Worm (Caenorhabditis elegans): ENCODE measurements around the gene ZC168.2.

The ZC168.2 gene

DNA sequence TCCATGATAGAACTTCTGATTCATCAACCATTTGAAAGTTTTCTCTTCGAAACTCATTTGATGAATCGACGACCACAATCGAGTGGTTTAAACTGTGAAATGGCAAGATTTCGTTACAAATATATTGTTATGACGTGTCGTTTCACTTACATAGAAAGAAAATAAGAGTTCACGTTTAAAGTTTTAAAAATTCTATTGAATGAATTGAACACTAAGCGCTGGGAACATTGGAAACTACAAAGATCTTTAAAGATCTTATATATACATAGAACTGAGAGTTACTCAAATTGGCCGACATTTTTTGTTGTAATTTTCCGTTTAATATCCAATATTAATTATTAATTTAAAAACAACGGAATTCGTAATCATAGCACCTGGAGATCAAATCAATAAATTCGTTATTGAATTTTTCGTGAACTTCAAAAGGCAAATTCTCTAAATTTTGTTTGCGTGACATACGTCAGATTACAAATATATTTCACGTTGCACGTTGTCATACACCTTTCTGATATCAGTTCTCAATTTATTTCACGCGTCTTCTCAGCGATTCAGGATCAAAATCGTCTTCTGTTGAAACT is 29.9 kb downstream of the ZC168.2 start, which contains the start of the genes T25B9.4 and T25B9.6:
TSS of gene T25B9.4 (minus strand) at position 101 of the 578 bp plus-strand sequence.
TSS of gene T25B9.6 (plus strand) at position 528 of the 578 bp plus-strand sequence.
- TF ChIP-seq ref-1 (GFP tag; conservative IDR thresholded peaks at IDR 0.05) (no peak), tab-1 (GFP tag; IDR thresholded peaks at IDR 0.05) (no peak), cog-1 (tag; optimal IDR thresholded peaks at IDR 0.05) (no peak), ztf-29 (GFP tag; IDR thresholded peaks at IDR 0.05) (no peak), flt-1 (GFP tag; IDR thresholded peaks at IDR 0.05) (no peak), klf-2 (GFP tag; conservative IDR thresholded peaks at IDR 0.05) (no peak), med-1 (GFP tag; optimal IDR thresholded peaks at IDR 0.05; ENCODE audit: insufficient read depth) (no peak), ztf-23 (GFP tag; IDR thresholded peaks at IDR 0.05) (no peak)

DNA sequence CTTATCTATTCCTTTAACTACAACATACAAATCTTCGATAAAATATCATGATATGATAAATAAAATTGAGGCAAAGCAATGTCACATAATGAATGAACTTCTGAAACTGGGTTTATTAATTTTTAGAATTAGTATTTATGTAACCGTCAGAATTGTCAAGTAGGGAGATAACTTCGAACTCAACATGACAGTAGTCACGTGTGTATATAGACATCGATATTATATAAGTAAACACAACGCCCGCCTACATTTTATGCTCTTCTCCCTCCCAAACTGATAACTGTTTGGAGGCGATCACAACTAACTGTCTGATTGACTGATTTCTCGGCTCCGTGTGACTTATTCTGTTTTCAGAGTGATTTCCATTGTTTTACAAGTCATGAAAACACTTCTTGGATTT is 33.5 kb downstream of the ZC168.2 start, which contains the start of gene ugt-54:
TSS of gene ugt-54 (plus strand) at position 355 of the 400 bp plus-strand sequence.
- TF ChIP-seq ztf-23 (GFP tag; IDR thresholded peaks at IDR 0.05), result no peak
- no peak for TF ChIP-seq cog-1 (tag; optimal IDR thresholded peaks at IDR 0.05)
- TF ChIP-seq flt-1 (GFP tag; IDR thresholded peaks at IDR 0.05), result no peak
- TF ChIP-seq tab-1 (GFP tag; IDR thresholded peaks at IDR 0.05), result no peak
- TF ChIP-seq klf-2 (GFP tag; conservative IDR thresholded peaks at IDR 0.05), result no peak
- TF ChIP-seq T22C8.4 (GFP tag; IDR thresholded peaks at IDR 0.05), result no peak
- TF ChIP-seq ref-1 (GFP tag; conservative IDR thresholded peaks at IDR 0.05), result no peak
- no peak for TF ChIP-seq ztf-29 (GFP tag; IDR thresholded peaks at IDR 0.05)
- TF ChIP-seq med-1 (GFP tag; optimal IDR thresholded peaks at IDR 0.05; ENCODE audit: insufficient read depth), result no peak

DNA sequence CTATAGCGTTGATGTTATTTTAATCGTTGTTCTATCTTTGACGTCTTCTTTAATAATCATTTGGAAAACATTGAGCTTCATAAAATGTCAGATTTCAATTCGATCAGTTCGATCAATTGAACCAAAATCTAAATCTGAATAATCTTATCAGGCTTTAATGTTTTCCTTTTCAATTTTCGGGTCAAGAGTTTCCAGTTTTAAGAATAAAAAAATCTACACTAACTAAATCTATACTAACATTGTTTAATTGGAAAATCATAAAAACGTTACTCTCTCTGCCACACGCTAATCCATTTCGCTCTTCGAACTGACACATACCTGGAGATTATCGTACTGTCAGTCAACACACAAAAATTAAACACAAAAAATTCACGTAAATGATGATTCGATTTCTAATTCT is 36.4 kb downstream of the ZC168.2 start, which contains the start of gene T25B9.11:
TSS of gene T25B9.11 (plus strand) at position 301 of the 400 bp plus-strand sequence.
- TF ChIP-seq T22C8.4 (GFP tag; IDR thresholded peaks at IDR 0.05) (no peak), ztf-29 (GFP tag; IDR thresholded peaks at IDR 0.05) (no peak), tab-1 (GFP tag; IDR thresholded peaks at IDR 0.05) (no peak)

DNA sequence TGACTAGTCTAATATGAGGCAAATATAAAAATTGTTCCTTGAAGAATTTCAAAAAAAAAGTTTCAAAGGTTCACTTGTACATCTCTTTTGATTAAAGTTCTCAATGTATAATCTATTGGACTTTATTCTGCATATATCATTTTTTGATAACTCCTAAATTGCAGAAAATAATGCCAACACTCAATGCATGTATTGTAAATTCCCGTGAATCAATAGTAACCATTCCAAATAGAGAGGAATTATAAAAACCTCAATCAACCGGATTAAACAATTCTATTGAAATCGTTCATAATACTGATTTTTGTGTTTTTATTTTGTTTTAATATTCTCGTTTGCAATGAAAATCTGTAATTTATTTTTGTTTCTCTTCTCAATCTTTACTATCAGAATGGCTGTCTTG is 37.2 kb downstream of the ZC168.2 start, which contains the start of gene T25B9.12:
TSS of gene T25B9.12 (plus strand) at position 301 of the 400 bp plus-strand sequence.
- no peak for TF ChIP-seq ztf-29 (GFP tag; IDR thresholded peaks at IDR 0.05)
- TF ChIP-seq tab-1 (GFP tag; IDR thresholded peaks at IDR 0.05), result no peak
- TF ChIP-seq cog-1 (tag; optimal IDR thresholded peaks at IDR 0.05), result no peak
- TF ChIP-seq T22C8.4 (GFP tag; IDR thresholded peaks at IDR 0.05), result no peak

DNA sequence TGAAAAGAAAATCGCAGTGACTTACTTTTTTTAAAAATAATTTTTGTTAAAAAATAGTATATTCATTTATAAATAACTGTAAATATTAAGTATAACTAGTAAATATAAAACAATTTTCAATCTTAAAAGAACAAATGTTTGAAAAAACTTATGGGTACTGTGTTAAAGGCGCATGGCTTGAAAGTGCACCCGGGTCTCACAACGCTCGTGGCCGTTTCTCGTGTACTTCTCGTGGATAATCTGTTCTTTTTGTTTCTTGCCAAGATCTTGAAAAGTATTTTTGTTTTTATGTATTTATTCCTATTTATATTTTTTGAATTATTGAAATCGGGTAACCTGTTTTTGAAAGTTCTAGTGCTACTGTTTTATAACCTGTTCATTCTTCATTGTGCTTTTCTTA is 38.2 kb downstream of the ZC168.2 start:
- TF ChIP-seq ref-1 (GFP tag; conservative IDR thresholded peaks at IDR 0.05), result no peak
- no peak for TF ChIP-seq klf-2 (GFP tag; conservative IDR thresholded peaks at IDR 0.05)
- TF ChIP-seq ztf-29 (GFP tag; IDR thresholded peaks at IDR 0.05), result no peak
- TF ChIP-seq flt-1 (GFP tag; IDR thresholded peaks at IDR 0.05), result no peak
- TF ChIP-seq cog-1 (tag; optimal IDR thresholded peaks at IDR 0.05), result no peak
- no peak for TF ChIP-seq tab-1 (GFP tag; IDR thresholded peaks at IDR 0.05)
- TF ChIP-seq ztf-23 (GFP tag; IDR thresholded peaks at IDR 0.05), result no peak
- no peak for TF ChIP-seq T22C8.4 (GFP tag; IDR thresholded peaks at IDR 0.05)
- TF ChIP-seq med-1 (GFP tag; optimal IDR thresholded peaks at IDR 0.05; ENCODE audit: insufficient read depth), result no peak

DNA sequence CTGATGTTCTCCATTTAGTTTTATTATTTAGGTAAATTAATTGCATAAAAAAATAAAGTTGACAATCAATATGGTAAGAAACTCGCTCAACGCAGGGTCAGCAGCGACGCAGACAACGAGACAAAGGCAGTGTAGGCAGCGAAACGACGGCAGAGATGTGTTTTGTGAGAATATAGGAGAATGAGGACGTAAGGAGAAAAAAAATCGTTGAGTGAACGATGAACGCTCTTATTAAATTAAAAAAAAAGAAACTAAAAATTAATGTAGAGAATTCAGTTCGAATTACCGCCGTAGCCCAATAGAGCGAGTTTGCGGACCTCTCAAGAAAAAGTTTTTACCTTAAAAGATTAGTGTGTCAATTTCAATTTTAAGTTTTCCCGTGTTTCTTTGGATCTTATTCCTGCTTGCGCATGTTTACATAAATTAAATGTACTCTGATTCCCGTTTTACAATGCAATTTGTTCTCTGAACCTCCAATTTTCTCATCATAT is 40.4 kb downstream of the ZC168.2 start, which contains the start of gene T25B9.8:
TSS of gene T25B9.8 (minus strand) at position 51 of the 491 bp plus-strand sequence.
- TF ChIP-seq flt-1 (GFP tag; IDR thresholded peaks at IDR 0.05), result no peak
- no peak for TF ChIP-seq T22C8.4 (GFP tag; IDR thresholded peaks at IDR 0.05)
- TF ChIP-seq ztf-29 (GFP tag; IDR thresholded peaks at IDR 0.05), result no peak
- no peak for TF ChIP-seq klf-2 (GFP tag; conservative IDR thresholded peaks at IDR 0.05)
- TF ChIP-seq cog-1 (tag; optimal IDR thresholded peaks at IDR 0.05), result no peak
- TF ChIP-seq ref-1 (GFP tag; conservative IDR thresholded peaks at IDR 0.05), result no peak
- TF ChIP-seq ztf-23 (GFP tag; IDR thresholded peaks at IDR 0.05), result no peak
- no peak for TF ChIP-seq med-1 (GFP tag; optimal IDR thresholded peaks at IDR 0.05; ENCODE audit: insufficient read depth)
- no peak for TF ChIP-seq tab-1 (GFP tag; IDR thresholded peaks at IDR 0.05)

DNA sequence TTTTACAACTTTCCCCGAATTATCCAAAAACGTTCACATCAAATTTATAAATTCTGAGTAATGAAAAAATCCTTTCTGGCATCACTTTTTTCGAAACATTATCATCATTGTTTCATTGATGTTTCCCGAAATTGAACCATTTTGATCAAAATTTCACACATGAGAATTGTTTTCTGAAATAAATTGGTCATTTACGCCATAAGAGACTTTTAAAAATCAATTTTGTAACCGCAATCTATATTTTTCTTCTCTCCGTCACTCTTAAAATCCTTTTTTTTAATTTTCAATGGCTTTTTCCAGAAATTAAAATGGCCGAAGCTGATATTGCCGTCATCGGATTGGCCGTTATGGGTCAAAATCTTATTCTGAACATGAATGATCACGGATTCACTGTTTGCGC is 41.5 kb downstream of the ZC168.2 start, which contains the start of gene T25B9.9:
TSS of gene T25B9.9 (plus strand) at position 301 of the 400 bp plus-strand sequence.
- no peak for TF ChIP-seq tab-1 (GFP tag; IDR thresholded peaks at IDR 0.05)
- TF ChIP-seq T22C8.4 (GFP tag; IDR thresholded peaks at IDR 0.05), result no peak
- no peak for TF ChIP-seq med-1 (GFP tag; optimal IDR thresholded peaks at IDR 0.05; ENCODE audit: insufficient read depth)
- TF ChIP-seq cog-1 (tag; optimal IDR thresholded peaks at IDR 0.05), result no peak
- TF ChIP-seq flt-1 (GFP tag; IDR thresholded peaks at IDR 0.05), result no peak

DNA sequence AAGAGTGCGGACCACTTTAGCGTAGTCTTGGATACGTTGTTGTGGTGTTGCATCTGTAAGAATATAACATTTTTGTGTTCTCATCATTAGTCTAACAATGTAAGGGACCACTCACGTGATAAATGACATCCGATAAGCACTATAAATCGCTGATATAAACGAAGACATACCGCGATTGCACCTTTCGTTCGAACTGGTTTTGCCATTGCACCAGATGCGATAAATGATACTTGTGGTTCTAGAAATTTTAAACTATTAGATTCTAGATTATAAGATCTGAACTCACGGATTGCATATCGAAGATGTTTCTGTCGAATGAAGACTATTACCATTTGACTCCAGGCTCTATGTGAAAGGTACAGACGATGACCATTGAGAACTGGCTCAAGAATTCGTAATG is 43.5 kb downstream of the ZC168.2 start:
- TF ChIP-seq cog-1 (tag; optimal IDR thresholded peaks at IDR 0.05) (no peak), ref-1 (GFP tag; conservative IDR thresholded peaks at IDR 0.05) (no peak), med-1 (GFP tag; optimal IDR thresholded peaks at IDR 0.05; ENCODE audit: insufficient read depth) (no peak), klf-2 (GFP tag; conservative IDR thresholded peaks at IDR 0.05) (no peak), tab-1 (GFP tag; IDR thresholded peaks at IDR 0.05) (no peak), ztf-23 (GFP tag; IDR thresholded peaks at IDR 0.05) (no peak), ztf-29 (GFP tag; IDR thresholded peaks at IDR 0.05) (no peak), T22C8.4 (GFP tag; IDR thresholded peaks at IDR 0.05) (no peak), flt-1 (GFP tag; IDR thresholded peaks at IDR 0.05) (no peak)

DNA sequence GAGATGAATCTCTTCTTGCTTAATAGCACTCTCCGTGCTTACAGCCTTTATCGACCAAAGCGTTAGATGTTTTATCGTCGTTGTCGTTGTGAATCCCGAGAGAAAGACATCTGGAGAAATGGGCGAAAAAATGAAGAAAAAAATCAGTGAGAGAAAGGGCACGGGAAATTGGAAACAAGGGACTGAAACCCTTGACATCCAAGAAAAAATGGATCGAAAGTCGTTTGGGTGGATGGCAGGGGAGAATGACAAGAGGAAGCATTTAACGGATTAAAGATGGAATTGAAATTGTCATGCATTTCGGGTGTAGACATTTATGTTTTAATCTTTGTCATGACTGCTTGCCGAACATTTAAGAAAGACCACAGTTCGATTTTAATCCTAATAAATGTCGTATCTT is 46.0 kb downstream of the ZC168.2 start, which contains the start of gene inpp-1:
TSS of gene inpp-1 (minus strand) at position 101 of the 400 bp plus-strand sequence.
- TF ChIP-seq flt-1 (GFP tag; IDR thresholded peaks at IDR 0.05) (no peak), ref-1 (GFP tag; conservative IDR thresholded peaks at IDR 0.05) (no peak), tab-1 (GFP tag; IDR thresholded peaks at IDR 0.05) (no peak), ztf-29 (GFP tag; IDR thresholded peaks at IDR 0.05) (no peak), klf-2 (GFP tag; conservative IDR thresholded peaks at IDR 0.05) (no peak), med-1 (GFP tag; optimal IDR thresholded peaks at IDR 0.05; ENCODE audit: insufficient read depth) (no peak), ztf-23 (GFP tag; IDR thresholded peaks at IDR 0.05) (no peak), T22C8.4 (GFP tag; IDR thresholded peaks at IDR 0.05) (no peak), cog-1 (tag; optimal IDR thresholded peaks at IDR 0.05) (no peak)

DNA sequence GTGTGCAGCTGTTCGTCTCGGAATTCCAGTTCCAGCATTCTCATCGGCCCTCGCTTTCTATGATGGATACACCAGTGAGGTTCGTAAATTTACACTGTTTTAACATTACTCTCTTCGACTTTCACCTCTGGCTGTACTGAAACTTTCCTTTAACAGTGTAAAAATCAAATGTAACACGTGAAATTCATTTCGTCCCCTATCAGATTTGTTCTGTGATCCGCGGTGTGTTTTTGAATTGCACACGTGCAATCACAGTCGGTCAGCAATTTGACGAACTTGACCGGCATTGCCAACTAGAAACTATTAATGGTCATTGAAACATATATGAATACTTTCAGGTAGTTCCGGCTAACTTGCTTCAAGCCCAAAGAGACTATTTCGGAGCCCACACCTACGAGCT is 49.2 kb downstream of the ZC168.2 start:
- TF ChIP-seq klf-2 (GFP tag; conservative IDR thresholded peaks at IDR 0.05), result no peak
- TF ChIP-seq ztf-29 (GFP tag; IDR thresholded peaks at IDR 0.05), result no peak
- TF ChIP-seq flt-1 (GFP tag; IDR thresholded peaks at IDR 0.05), result no peak
- TF ChIP-seq cog-1 (tag; optimal IDR thresholded peaks at IDR 0.05), result no peak
- no peak for TF ChIP-seq med-1 (GFP tag; optimal IDR thresholded peaks at IDR 0.05; ENCODE audit: insufficient read depth)
- no peak for TF ChIP-seq tab-1 (GFP tag; IDR thresholded peaks at IDR 0.05)
- TF ChIP-seq ztf-23 (GFP tag; IDR thresholded peaks at IDR 0.05), result no peak
- no peak for TF ChIP-seq ref-1 (GFP tag; conservative IDR thresholded peaks at IDR 0.05)
- no peak for TF ChIP-seq T22C8.4 (GFP tag; IDR thresholded peaks at IDR 0.05)

Measured in whole organism, midembryonic.